Worm (Caenorhabditis elegans): ENCODE results near the gene sre-4.

sre-4 gene

DNA sequence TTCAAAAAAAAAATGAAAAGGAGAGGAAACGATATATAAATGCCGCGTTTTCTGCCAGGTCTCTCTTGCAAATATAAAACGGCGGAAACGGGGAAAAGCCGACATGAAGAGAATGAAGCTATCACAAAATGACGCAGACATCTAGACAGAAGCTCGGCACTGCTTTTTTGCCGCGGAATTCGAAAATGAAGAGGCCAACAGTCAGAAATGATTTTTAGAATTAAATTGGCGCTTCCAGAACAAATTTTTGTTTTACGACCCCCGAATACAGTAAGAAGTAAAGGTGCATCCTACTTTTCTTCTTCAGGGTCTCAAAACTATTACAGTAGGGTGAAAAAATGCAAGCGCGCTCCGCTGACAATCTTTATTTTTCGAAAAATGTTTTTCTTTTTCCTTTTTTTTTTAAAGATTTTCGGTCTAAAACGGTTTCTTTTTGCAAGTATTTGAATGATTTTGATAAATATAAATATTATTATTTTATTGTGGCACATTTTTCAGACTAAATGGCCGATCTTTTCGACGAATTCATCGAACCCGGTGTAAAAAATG is 40.7 kb upstream of the sre-4 start, which contains the start of gene mtr-4 (continued):
- TF ChIP-seq dpff-1 (tag; optimal IDR thresholded peaks at IDR 0.05) (no peak), B0019.2 (GFP tag; conservative IDR thresholded peaks at IDR 0.05) (no peak), rec-8 (tag; optimal IDR thresholded peaks at IDR 0.05) (no peak), ceh-27 (GFP tag; optimal IDR thresholded peaks at IDR 0.05) (no peak), egrh-3 (GFP tag; IDR thresholded peaks at IDR 0.05) (no peak), F39B2.1 (GFP tag; IDR thresholded peaks at IDR 0.05) (no peak), pbrm-1 (GFP tag; IDR thresholded peaks at IDR 0.05) (peak; percentile 53; the same call in 1 of the 2 replicates), hlh-26 (GFP tag; conservative IDR thresholded peaks at IDR 0.05) (no peak), gei-17 (GFP tag; optimal IDR thresholded peaks at IDR 0.05) (no peak), lin-26 (GFP tag; IDR thresholded peaks at IDR 0.05) (no peak), ama-1 (optimal IDR thresholded peaks at IDR 0.05) (no peak), ama-1 (GFP tag; optimal IDR thresholded peaks at IDR 0.05) (no peak), B0035.1 (tag; optimal IDR thresholded peaks at IDR 0.05) (no peak), mes-4 (tag; optimal IDR thresholded peaks at IDR 0.05) (no peak), attf-5 (GFP tag; optimal IDR thresholded peaks at IDR 0.05) (peak; percentile 71), F10E7.11 (tag; optimal IDR thresholded peaks at IDR 0.05) (no peak), ceh-40 (GFP tag; IDR thresholded peaks at IDR 0.05) (no peak), B0336.3 (GFP tag; IDR thresholded peaks at IDR 0.05) (0 out of 2 replicates have a peak, but pooled peaks have one; percentile 34), nhr-27 (tag; optimal IDR thresholded peaks at IDR 0.05) (no peak), hsf-1 (GFP tag; IDR thresholded peaks at IDR 0.05) (peak; percentile 72), egl-18 (GFP tag; IDR thresholded peaks at IDR 0.05) (no peak), Y53G8AR.9 (GFP tag; conservative IDR thresholded peaks at IDR 0.05) (no peak), ets-4 (GFP tag; optimal IDR thresholded peaks at IDR 0.05) (no peak), nhr-90 (tag; optimal IDR thresholded peaks at IDR 0.05) (no peak), Y79H2A.3 (GFP tag; conservative IDR thresholded peaks at IDR 0.05) (no peak), dox-1 (GFP tag; IDR thresholded peaks at IDR 0.05) (peak; percentile 77; the same call in 1 of the 2 replicates), nfyb-1 (GFP tag; IDR thresholded peaks at IDR 0.05) (no peak), ceh-91 (GFP tag; IDR thresholded peaks at IDR 0.05) (peak; percentile 77), lin-35 (GFP tag; optimal IDR thresholded peaks at IDR 0.05) (no peak), ceh-58 (GFP tag; IDR thresholded peaks at IDR 0.05) (no peak), hmg-1.2 (GFP tag; IDR thresholded peaks at IDR 0.05) (peak; percentile 51), T07F8.4 (tag; optimal IDR thresholded peaks at IDR 0.05) (no peak), snpc-4 (GFP tag; optimal IDR thresholded peaks at IDR 0.05) (peak; percentile 64), snpc-4 (tag; optimal IDR thresholded peaks at IDR 0.05) (peak in 3 of 4 experiments; percentile 9 to 71 (median 69)), madf-10 (tag; optimal IDR thresholded peaks at IDR 0.05) (no peak), F57C9.4 (tag; optimal IDR thresholded peaks at IDR 0.05) (no peak), Y67H2A.10 (GFP tag; conservative IDR thresholded peaks at IDR 0.05) (no peak), mel-28 (tag; optimal IDR thresholded peaks at IDR 0.05; ENCODE audit: borderline replicate concordance) (no peak), mcd-1 (GFP tag; IDR thresholded peaks at IDR 0.05) (peak; percentile 91), Y53F4B.3 (GFP tag; IDR thresholded peaks at IDR 0.05) (no peak), zfh-2 (GFP tag; conservative IDR thresholded peaks at IDR 0.05) (no peak), akir-1 (GFP tag; optimal IDR thresholded peaks at IDR 0.05) (no peak), nhr-120 (GFP tag; IDR thresholded peaks at IDR 0.05) (no peak), snpc-1.1 (tag; optimal IDR thresholded peaks at IDR 0.05; ENCODE audit: insufficient read depth) (no peak), snpc-3.4 (tag; optimal IDR thresholded peaks at IDR 0.05) (peak; percentile 27), tlf-1 (GFP tag; optimal IDR thresholded peaks at IDR 0.05) (no peak), cebp-1 (GFP tag; IDR thresholded peaks at IDR 0.05) (no peak), cebp-1 (tag; optimal IDR thresholded peaks at IDR 0.05) (no peak), him-1 (tag; optimal IDR thresholded peaks at IDR 0.05) (no peak)

All from whole organism, young adult.